Worm (Caenorhabditis elegans) whole organism, young adult: ENCODE results near the gene clec-80.

Source experiments
- B0336.3 ChIP-seq: fragments of 200-800 bp; sonication (Bioruptor generic); IDR thresholded peaks from 2 replicates; pipeline ENCODE4 v1.3.6; 2022; ENCODE audit warnings: missing genetic modification characterization, missing compliant biosample characterization
- C17E4.6 ChIP-seq: fragments of 200-800 bp; sonication (Bioruptor generic); IDR thresholded peaks from 2 replicates; pipeline ENCODE4 v1.3.6; 2022; ENCODE audit warnings: missing genetic modification reagents, missing genetic modification characterization, missing compliant biosample characterization
- F22D6.2 ChIP-seq: sonication (generic microtip); optimal IDR thresholded peaks from 2 replicates; lab custom pipeline; 2016; ENCODE audit warnings: mild to moderate bottlenecking, missing genetic modification characterization, missing compliant biosample characterization
- F23B12.7 ChIP-seq: sonication (generic microtip); optimal IDR thresholded peaks from 2 replicates; lab custom pipeline; 2017; ENCODE audit warnings: missing genetic modification characterization, mild to moderate bottlenecking, missing compliant biosample characterization, antibody characterized with exemption, moderate library complexity; ENCODE audit not compliant: insufficient read depth
- F55B11.4 ChIP-seq: sonication (generic microtip); optimal IDR thresholded peaks from 2 replicates; lab custom pipeline; 2016; ENCODE audit warnings: missing compliant biosample characterization, missing genetic modification characterization, borderline replicate concordance; ENCODE audit not compliant: insufficient read depth
- Y53F4B.3 ChIP-seq: fragments of 200-800 bp; sonication (Bioruptor generic); IDR thresholded peaks from 2 replicates; pipeline ENCODE4 v1.3.6; 2022; ENCODE audit warnings: missing genetic modification reagents, missing genetic modification characterization, missing compliant biosample characterization
- Y79H2A.3 ChIP-seq: fragments of 200-800 bp; sonication (Bioruptor generic); conservative IDR thresholded peaks from 2 replicates; pipeline ENCODE4 v1.3.6; 2022; ENCODE audit warnings: missing genetic modification reagents, missing genetic modification characterization, missing compliant biosample characterization
- ZK185.1 ChIP-seq: sonication (generic microtip); optimal IDR thresholded peaks from 2 replicates; lab custom pipeline; 2016; ENCODE audit warnings: mild to moderate bottlenecking, missing genetic modification characterization, missing compliant biosample characterization; ENCODE audit not compliant: poor library complexity, severe bottlenecking
- aptf-3 ChIP-seq: fragments of 200-800 bp; sonication (Bioruptor generic); IDR thresholded peaks from 2 replicates; pipeline ENCODE4 v1.3.6; 2022; ENCODE audit warnings: missing genetic modification characterization, missing compliant biosample characterization
- athp-1 ChIP-seq: sonication (generic microtip); optimal IDR thresholded peaks from 2 replicates; lab custom pipeline; 2017; ENCODE audit warnings: mild to moderate bottlenecking, missing genetic modification characterization, missing compliant biosample characterization
- attf-3 ChIP-seq: fragments of 200-800 bp; sonication (Bioruptor generic); conservative IDR thresholded peaks from 2 replicates; pipeline ENCODE4 v1.3.6; 2022; ENCODE audit warnings: missing genetic modification reagents, missing genetic modification characterization, missing compliant biosample characterization
- bed-1 ChIP-seq: fragments of 200-800 bp; sonication (Bioruptor generic); IDR thresholded peaks from 2 replicates; pipeline ENCODE4 v1.3.6; 2022; ENCODE audit warnings: missing genetic modification reagents, missing genetic modification characterization, missing compliant biosample characterization
- ccch-3 ChIP-seq: fragments of 200-800 bp; sonication (Bioruptor generic); optimal IDR thresholded peaks from 2 replicates; lab custom pipeline; 2018; ENCODE audit warnings: mild to moderate bottlenecking, missing genetic modification characterization, missing compliant biosample characterization
- ceh-100 ChIP-seq: fragments of 200-800 bp; sonication (Bioruptor generic); IDR thresholded peaks from 2 replicates; pipeline ENCODE4 v1.3.6; 2022; ENCODE audit warnings: missing genetic modification reagents, missing genetic modification characterization, missing compliant biosample characterization
- ceh-58 ChIP-seq: fragments of 200-800 bp; sonication (Bioruptor generic); IDR thresholded peaks from 2 replicates; pipeline ENCODE4 v1.3.6; 2022; ENCODE audit warnings: missing genetic modification characterization, missing compliant biosample characterization
- egl-44 ChIP-seq: fragments of 200-800 bp; sonication (Bioruptor generic); IDR thresholded peaks from 2 replicates; pipeline ENCODE4 v1.3.6; 2022; ENCODE audit warnings: missing genetic modification reagents, missing genetic modification characterization, missing compliant biosample characterization
- ekl-4 ChIP-seq: fragments of 200-800 bp; sonication (Bioruptor generic); IDR thresholded peaks from 2 replicates; pipeline ENCODE4 v1.3.6; 2022; ENCODE audit warnings: missing genetic modification reagents, missing genetic modification characterization, missing compliant biosample characterization
- ets-4 ChIP-seq: fragments of 200-800 bp; sonication (Bioruptor generic); optimal IDR thresholded peaks from 2 replicates; lab custom pipeline; 2018; ENCODE audit warnings: mild to moderate bottlenecking, missing genetic modification characterization, missing compliant biosample characterization
- him-1 ChIP-seq: sonication (generic microtip); optimal IDR thresholded peaks from 2 replicates; lab custom pipeline; 2016; ENCODE audit warnings: missing genotype, missing genetic modification reagents, missing genetic modification characterization, missing compliant biosample characterization
- hlh-12 ChIP-seq: sonication (generic microtip); optimal IDR thresholded peaks from 2 replicates; lab custom pipeline; 2016; ENCODE audit warnings: missing genetic modification characterization, missing compliant biosample characterization
- hmg-20 ChIP-seq: fragments of 200-800 bp; sonication (Bioruptor generic); IDR thresholded peaks from 2 replicates; pipeline ENCODE4 v1.3.6; 2022; ENCODE audit warnings: missing genetic modification reagents, missing genetic modification characterization, missing compliant biosample characterization
- lag-1 ChIP-seq: fragments of 200-800 bp; sonication (Bioruptor generic); IDR thresholded peaks from 2 replicates; pipeline ENCODE4 v1.3.6; 2022; ENCODE audit warnings: missing genetic modification reagents, missing genetic modification characterization, missing compliant biosample characterization
- let-607 ChIP-seq, 2 experiments: fragments of 200-800 bp in 1 of 2; sonication (Bioruptor generic) in 1 of 2; sonication (generic microtip) in 1 of 2; optimal IDR thresholded peaks; 2 replicates each; lab custom pipeline; 2016 to 2018; ENCODE audit warnings: mild to moderate bottlenecking in 2 of 2, missing compliant biosample characterization in 2 of 2, missing genetic modification characterization in 2 of 2, moderate library complexity in 2 of 2, missing genotype in 1 of 2
- lin-26 ChIP-seq: fragments of 200-800 bp; sonication (Bioruptor generic); IDR thresholded peaks from 2 replicates; pipeline ENCODE4 v1.3.6; 2022; ENCODE audit warnings: missing genetic modification reagents, missing genetic modification characterization, missing compliant biosample characterization
- lir-1 ChIP-seq: fragments of 200-800 bp; sonication (Bioruptor generic); conservative IDR thresholded peaks from 2 replicates; pipeline ENCODE4 v1.3.6; 2022; ENCODE audit warnings: missing genetic modification reagents, missing genetic modification characterization, missing compliant biosample characterization
- madf-10 ChIP-seq: sonication (generic microtip); optimal IDR thresholded peaks from 2 replicates; lab custom pipeline; 2016; ENCODE audit warnings: mild to moderate bottlenecking, missing genetic modification characterization, missing compliant biosample characterization
- mcd-1 ChIP-seq: fragments of 200-800 bp; sonication (Bioruptor generic); IDR thresholded peaks from 2 replicates; pipeline ENCODE4 v1.3.6; 2022; ENCODE audit warnings: missing genetic modification reagents, missing genetic modification characterization, missing compliant biosample characterization
- mel-28 ChIP-seq: sonication (generic microtip); optimal IDR thresholded peaks from 2 replicates; lab custom pipeline; 2016; ENCODE audit warnings: borderline replicate concordance, mild to moderate bottlenecking, missing genetic modification characterization, missing compliant biosample characterization
- mes-4 ChIP-seq: sonication (generic microtip); optimal IDR thresholded peaks from 2 replicates; lab custom pipeline; 2016; ENCODE audit warnings: missing genotype, missing genetic modification characterization, missing compliant biosample characterization
- mxl-1 ChIP-seq: sonication (generic microtip); optimal IDR thresholded peaks from 2 replicates; lab custom pipeline; 2016; ENCODE audit warnings: missing genetic modification characterization, missing compliant biosample characterization
- nfya-2 ChIP-seq: fragments of 200-800 bp; sonication (Bioruptor generic); IDR thresholded peaks from 2 replicates; pipeline ENCODE4 v1.3.6; 2022; ENCODE audit warnings: missing genetic modification reagents, missing genetic modification characterization, missing compliant biosample characterization
- nhr-27 ChIP-seq: fragments of 200-800 bp; sonication (Bioruptor generic); optimal IDR thresholded peaks from 2 replicates; lab custom pipeline; 2018; ENCODE audit warnings: mild to moderate bottlenecking, missing genetic modification characterization, moderate library complexity, missing compliant biosample characterization
- nhr-80 ChIP-seq: sonication (generic microtip); optimal IDR thresholded peaks from 2 replicates; lab custom pipeline; 2016; ENCODE audit warnings: missing genetic modification characterization, missing compliant biosample characterization
- nhr-90 ChIP-seq: sonication (generic microtip); optimal IDR thresholded peaks from 2 replicates; lab custom pipeline; 2016; ENCODE audit warnings: missing genotype, mild to moderate bottlenecking, missing genetic modification characterization, missing compliant biosample characterization
- pha-4 ChIP-seq: fragments of 150-350 bp; sonication (generic microtip); optimal IDR thresholded peaks from 2 replicates; lab custom pipeline; 2014; ENCODE audit warnings: missing biosample characterization, missing genetic modification reagents, missing genetic modification characterization
- rpc-1 ChIP-seq, 2 experiments: fragments of 150-350 bp in 1 of 2; sonication (generic microtip) in 1 of 2; optimal IDR thresholded peaks; 2 replicates each; lab custom pipeline; 2014 to 2018; ENCODE audit warnings: missing biosample characterization in 1 of 2, missing genetic modification characterization in 1 of 2, missing genetic modification reagents in 1 of 2, missing genotype in 1 of 2
- sea-2 ChIP-seq: fragments of 200-800 bp; sonication (Bioruptor generic); IDR thresholded peaks from 2 replicates; pipeline ENCODE4 v1.3.6; 2022; ENCODE audit warnings: missing genetic modification characterization, missing compliant biosample characterization
- snpc-1.3 ChIP-seq: sonication (generic microtip); optimal IDR thresholded peaks from 2 replicates; lab custom pipeline; 2017; ENCODE audit warnings: missing genetic modification characterization, mild to moderate bottlenecking, missing compliant biosample characterization, antibody characterized with exemption, moderate library complexity, missing genotype, missing genetic modification reagents; ENCODE audit not compliant: insufficient read depth
- sptf-2 ChIP-seq: fragments of 200-800 bp; sonication (Bioruptor generic); optimal IDR thresholded peaks from 2 replicates; lab custom pipeline; 2018; ENCODE audit warnings: mild to moderate bottlenecking, missing genetic modification characterization, missing compliant biosample characterization
- ztf-18 ChIP-seq: sonication (generic microtip); optimal IDR thresholded peaks from 2 replicates; lab custom pipeline; 2016; ENCODE audit warnings: missing genotype, mild to moderate bottlenecking, missing genetic modification characterization, missing compliant biosample characterization
- ztf-22 ChIP-seq: fragments of 200-800 bp; sonication (Bioruptor generic); optimal IDR thresholded peaks from 2 replicates; lab custom pipeline; 2018; ENCODE audit warnings: mild to moderate bottlenecking, missing genetic modification characterization, moderate library complexity, missing compliant biosample characterization
- ztf-25 ChIP-seq: fragments of 200-800 bp; sonication (Bioruptor generic); IDR thresholded peaks from 2 replicates; pipeline ENCODE4 v1.3.6; 2022; ENCODE audit warnings: missing genetic modification reagents, missing genetic modification characterization, missing compliant biosample characterization
- ztf-6 ChIP-seq: fragments of 200-800 bp; sonication (Bioruptor generic); IDR thresholded peaks from 2 replicates; pipeline ENCODE4 v1.3.6; 2022; ENCODE audit warnings: missing genetic modification reagents, missing genetic modification characterization, missing compliant biosample characterization

clec-80 gene

DNA sequence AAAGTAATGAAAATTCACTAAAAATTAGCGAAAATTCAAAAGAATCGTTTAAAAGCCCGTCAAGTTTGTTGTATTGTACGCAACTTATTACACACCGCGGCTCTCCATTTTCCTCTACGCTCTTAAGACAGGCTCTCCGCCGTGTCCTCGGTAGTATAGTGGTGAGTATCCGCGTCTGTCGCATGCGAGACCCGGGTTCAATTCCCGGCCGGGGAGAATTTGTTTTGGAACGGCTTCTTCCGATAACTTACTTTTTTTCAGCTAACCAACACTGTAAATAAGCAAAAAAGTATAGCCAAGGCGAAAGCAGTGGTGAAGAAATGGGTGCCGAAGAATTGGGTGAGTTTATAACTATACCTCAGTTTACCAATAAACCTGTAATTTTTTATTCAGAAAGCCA is 21.4 kb upstream of the clec-80 start (continued):
- no peak for TF ChIP-seq nfya-2 (GFP tag; lab: Robert Waterston, UW)
- TF ChIP-seq madf-10 (tag; lab: Kevin White, UChicago) = peak; percentile 33
- TF ChIP-seq ztf-18 (tag; lab: Kevin White, UChicago) = peak; percentile 61
- TF ChIP-seq ekl-4 (GFP tag; lab: Robert Waterston, UW) = no peak
- peak; percentile 37 for TF ChIP-seq athp-1 (tag; lab: Kevin White, UChicago)
- TF ChIP-seq sea-2 (GFP tag; lab: Robert Waterston, UW) = no peak
- 0 out of 2 replicates have a peak, but pooled peaks have one; percentile 32 for TF ChIP-seq egl-44 (GFP tag; lab: Robert Waterston, UW)

DNA sequence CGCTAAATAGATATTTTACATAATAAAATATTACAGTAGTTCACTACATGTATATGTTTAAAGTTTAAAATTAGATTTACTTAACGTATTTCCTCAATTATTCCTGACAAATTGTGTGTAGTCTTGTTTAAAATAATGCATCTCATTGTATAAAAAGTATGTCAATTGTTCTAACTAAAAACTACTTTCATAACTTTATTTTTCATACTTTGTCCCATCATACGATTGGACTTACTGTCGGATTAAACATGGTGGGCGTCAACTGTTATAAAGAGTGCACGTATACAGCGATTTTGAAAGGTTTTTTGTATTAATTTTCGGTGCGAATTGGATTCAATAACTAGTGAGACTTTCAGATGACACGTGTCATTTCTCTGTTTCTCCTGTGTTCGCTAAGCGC is 19.9 kb upstream of the clec-80 start, which contains the start of gene Y54G2A.32:
TSS of gene Y54G2A.32 (plus strand) at position 301 of the 400 bp plus-strand sequence.
- no peak for TF ChIP-seq him-1 (tag; lab: Kevin White, UChicago)
- no peak for TF ChIP-seq snpc-1.3
- no peak for TF ChIP-seq F22D6.2 (tag; lab: Kevin White, UChicago)
- no peak for TF ChIP-seq ceh-58 (GFP tag; lab: Robert Waterston, UW)
- TF ChIP-seq egl-44 (GFP tag; lab: Robert Waterston, UW) = no peak
- TF ChIP-seq mcd-1 (GFP tag; lab: Robert Waterston, UW) = no peak
- TF ChIP-seq Y79H2A.3 (GFP tag; lab: Robert Waterston, UW) = no peak
- TF ChIP-seq Y53F4B.3 = no peak
- no peak for TF ChIP-seq nfya-2 (GFP tag; lab: Robert Waterston, UW)
- TF ChIP-seq ztf-6 (GFP tag; lab: Robert Waterston, UW) = no peak
- TF ChIP-seq hmg-20 (GFP tag; lab: Robert Waterston, UW) = no peak
- no peak for TF ChIP-seq ztf-18 (tag; lab: Kevin White, UChicago)
- no peak for TF ChIP-seq lir-1 (GFP tag; lab: Robert Waterston, UW)
- no peak for TF ChIP-seq mxl-1 (tag; lab: Kevin White, UChicago)

DNA sequence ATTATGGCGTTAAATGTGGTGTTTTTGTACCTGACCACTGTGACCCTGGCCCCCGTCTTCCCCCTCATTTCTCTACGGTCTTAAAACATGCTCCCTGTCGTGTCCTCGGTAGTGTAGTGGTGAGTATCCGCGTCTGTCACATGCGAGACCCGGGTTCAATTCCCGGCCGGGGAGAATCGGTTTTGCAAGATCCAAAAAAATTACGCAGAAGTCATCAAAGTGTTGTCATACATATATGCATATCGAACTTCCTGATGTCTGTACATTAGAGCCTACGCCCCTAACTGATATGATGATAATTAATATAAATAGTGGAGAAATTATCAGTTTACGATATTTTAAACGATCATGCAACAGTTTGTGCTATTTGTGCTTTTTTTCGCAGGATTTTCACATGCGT is 18.0 kb upstream of the clec-80 start, which contains the start of gene Y54G2A.45:
TSS of gene Y54G2A.45 (plus strand) at position 333 of the 400 bp plus-strand sequence.
- TF ChIP-seq bed-1 (GFP tag; lab: Robert Waterston, UW) = no peak
- TF ChIP-seq ccch-3 = no peak
- TF ChIP-seq nhr-80 (tag; lab: Kevin White, UChicago) = peak; percentile 97
- TF ChIP-seq lin-26 (GFP tag; lab: Robert Waterston, UW) = peak; percentile 92
- peak; percentile 90 for TF ChIP-seq ztf-22 (GFP tag; lab: Kevin White, UChicago)
- peak; percentile 20 for TF ChIP-seq hlh-12 (tag; lab: Kevin White, UChicago)
- peak; percentile 83 for TF ChIP-seq B0336.3
- TF ChIP-seq nhr-27 (tag; lab: Kevin White, UChicago) = no peak
- TF ChIP-seq F55B11.4 (tag; lab: Kevin White, UChicago) = no peak
- peak; percentile 48 for TF ChIP-seq ets-4 (GFP tag; lab: Kevin White, UChicago)
- TF ChIP-seq mxl-1 (tag; lab: Kevin White, UChicago) = peak; percentile 79
- TF ChIP-seq aptf-3 (GFP tag; lab: Robert Waterston, UW) = no peak
- no peak for TF ChIP-seq pha-4 (tag; lab: Kevin White, UChicago)
- peak; percentile 84 for TF ChIP-seq ztf-18 (tag; lab: Kevin White, UChicago)
- peak; percentile 53 for TF ChIP-seq ceh-100 (GFP tag; lab: Robert Waterston, UW)
- TF ChIP-seq F23B12.7 (tag; lab: Kevin White, UChicago) = peak; percentile 80
- peak; percentile 68; the same call in 1 of the 2 replicates for TF ChIP-seq ekl-4 (GFP tag; lab: Robert Waterston, UW)
- peak; percentile 48; the same call in 1 of the 2 replicates for TF ChIP-seq C17E4.6 (GFP tag; lab: Robert Waterston, UW)
- peak; percentile 94 for TF ChIP-seq nhr-90 (tag; lab: Kevin White, UChicago)
- TF ChIP-seq lag-1 (GFP tag; lab: Robert Waterston, UW) = no peak
- peak; percentile 56 for TF ChIP-seq attf-3
- peak; percentile 52 for TF ChIP-seq F22D6.2 (tag; lab: Kevin White, UChicago)
- no peak for TF ChIP-seq Y79H2A.3 (GFP tag; lab: Robert Waterston, UW)
- peak; percentile 44 to 65 for TF ChIP-seq let-607 (tag; optimal IDR thresholded peaks at IDR 0.05; lab: Kevin White, UChicago)
- peak; percentile 93 for TF ChIP-seq rpc-1 (optimal IDR thresholded peaks at IDR 0.05; lab: Kevin White, UChicago)
- peak; percentile 95 for TF ChIP-seq rpc-1 (tag; optimal IDR thresholded peaks at IDR 0.05; lab: Kevin White, UChicago)
- peak; percentile 90; the same call in 1 of the 2 replicates for TF ChIP-seq ztf-25 (GFP tag; lab: Robert Waterston, UW)
- peak; percentile 83 for TF ChIP-seq ZK185.1
- peak; percentile 65 for TF ChIP-seq mcd-1 (GFP tag; lab: Robert Waterston, UW)
- TF ChIP-seq mes-4 (tag; lab: Kevin White, UChicago) = peak; percentile 74
- no peak for TF ChIP-seq mel-28 (tag; lab: Kevin White, UChicago)
- peak; percentile 84 for TF ChIP-seq sptf-2 (GFP tag; lab: Kevin White, UChicago)
